Fruit fly (Drosophila melanogaster) whole organism, wandering third instar larva: ENCODE measurements around the gene CG15772.

ENCODE experiments used
- Abd-B ChIP-seq: fragments of >200 bp; optimal IDR thresholded peaks from 2 replicates; lab custom pipeline; 2017; ENCODE audit warnings: missing biosample characterization, missing genetic modification characterization
- CG32264 ChIP-seq: fragments of 200-800 bp; sonication (Bioruptor generic); optimal IDR thresholded peaks from 2 replicates; lab custom pipeline; 2016; ENCODE audit warnings: missing biosample characterization, missing genetic modification characterization
- CG9705 ChIP-seq: fragments of 200-800 bp; sonication (Bioruptor generic); optimal IDR thresholded peaks from 2 replicates; lab custom pipeline; 2018; ENCODE audit warnings: missing biosample characterization, mild to moderate bottlenecking, missing genetic modification characterization
- CrebA ChIP-seq: fragments of 200-800 bp; sonication (Bioruptor generic); optimal IDR thresholded peaks from 2 replicates; lab custom pipeline; 2016; ENCODE audit warnings: missing biosample characterization, mild to moderate bottlenecking, missing genetic modification characterization, borderline replicate concordance
- Dif ChIP-seq: fragments of 200-275, 200-300 bp; sonication (Bioruptor generic); optimal IDR thresholded peaks from 2 replicates; lab custom pipeline; 2018; ENCODE audit warnings: missing biosample characterization, missing genetic modification characterization; ENCODE audit not compliant: partially characterized antibody
- GATAd ChIP-seq: sonication (Bioruptor generic); optimal IDR thresholded peaks from 2 replicates; lab custom pipeline; 2016; ENCODE audit warnings: missing biosample characterization, missing genetic modification characterization
- HLH106 ChIP-seq: fragments of 200-800 bp; optimal IDR thresholded peaks from 3 replicates; lab custom pipeline; 2019; ENCODE audit warnings: missing biosample characterization, mild to moderate bottlenecking, missing genetic modification characterization, moderate library complexity
- Hnf4 ChIP-seq: fragments of 200-800 bp; sonication (Bioruptor generic); optimal IDR thresholded peaks from 2 replicates; lab custom pipeline; 2016; ENCODE audit warnings: missing biosample characterization, mild to moderate bottlenecking, missing genetic modification characterization
- Hr83 ChIP-seq: fragments of 200-300 bp; sonication (Bioruptor generic); optimal IDR thresholded peaks from 2 replicates; lab custom pipeline; 2016; ENCODE audit warnings: missing biosample characterization, mild to moderate bottlenecking, missing genetic modification characterization, moderate library complexity; ENCODE audit not compliant: poor library complexity, severe bottlenecking
- Mio ChIP-seq: sonication (Bioruptor generic); optimal IDR thresholded peaks from 2 replicates; lab custom pipeline; 2016; ENCODE audit warnings: missing biosample characterization, missing genetic modification characterization
- N ChIP-seq: fragments of >200 bp; optimal IDR thresholded peaks from 2 replicates; lab custom pipeline; 2018; ENCODE audit warnings: missing biosample characterization, missing external identifiers, missing genetic modification characterization
- OdsH ChIP-seq: fragments of 200-800 bp; sonication (Bioruptor generic); optimal IDR thresholded peaks from 2 replicates; lab custom pipeline; 2016; ENCODE audit warnings: missing biosample characterization, mild to moderate bottlenecking, missing genetic modification characterization
- Rel ChIP-seq, 2 experiments: fragments of 200-800 bp; sonication (Bioruptor generic) in 1 of 2; optimal IDR thresholded peaks; 2 replicates in 1 of 2; 3 replicates in 1 of 2; lab custom pipeline; 2016 to 2019; ENCODE audit warnings: mild to moderate bottlenecking in 2 of 2, missing biosample characterization in 2 of 2, missing genetic modification characterization in 2 of 2, moderate library complexity in 1 of 2
- Sp1 ChIP-seq: fragments of 200-800 bp; sonication (Bioruptor generic); optimal IDR thresholded peaks from 3 replicates; lab custom pipeline; 2019; ENCODE audit warnings: missing biosample characterization, mild to moderate bottlenecking, missing genetic modification characterization, moderate library complexity
- Vsx2 ChIP-seq: fragments of 200-300, 225-300 bp; sonication (Bioruptor generic); optimal IDR thresholded peaks from 2 replicates; lab custom pipeline; 2018; ENCODE audit warnings: missing biosample characterization, missing genetic modification characterization; ENCODE audit not compliant: partially characterized antibody
- br ChIP-seq: fragments of 200-800 bp; sonication (Bioruptor generic); optimal IDR thresholded peaks from 2 replicates; lab custom pipeline; 2016; ENCODE audit warnings: missing biosample characterization, missing genetic modification characterization
- dl ChIP-seq, 2 experiments: fragments of 175-275, 200-275 bp in 1 of 2; fragments of 200-275 bp in 1 of 2; sonication (Bioruptor generic); optimal IDR thresholded peaks; lab custom pipeline; 2018; ENCODE audit warnings: mild to moderate bottlenecking in 2 of 2, missing biosample characterization in 2 of 2, missing genetic modification characterization in 2 of 2, moderate library complexity in 2 of 2; ENCODE audit not compliant: partially characterized antibody in 2 of 2, insufficient read depth in 1 of 2
- dmrt93B ChIP-seq: fragments of 200-800 bp; sonication (Bioruptor generic); optimal IDR thresholded peaks from 2 replicates; lab custom pipeline; 2018; ENCODE audit warnings: missing biosample characterization, mild to moderate bottlenecking, missing genetic modification characterization
- dsf ChIP-seq: sonication (Bioruptor generic); optimal IDR thresholded peaks from 2 replicates; lab custom pipeline; 2016; ENCODE audit warnings: missing biosample characterization, missing genetic modification characterization, borderline replicate concordance
- ey ChIP-seq: fragments of 200-800 bp; sonication (Bioruptor generic); optimal IDR thresholded peaks from 2 replicates; lab custom pipeline; 2016; ENCODE audit warnings: missing biosample characterization, missing genetic modification characterization
- foxo ChIP-seq, 2 experiments: fragments of 200-800 bp; sonication (Bioruptor generic); optimal IDR thresholded peaks; 2 replicates in 1 of 2; 3 replicates in 1 of 2; lab custom pipeline; 2016 to 2017; ENCODE audit warnings: missing biosample characterization in 2 of 2, missing genetic modification characterization in 2 of 2
- fru ChIP-seq: fragments of 200-800 bp; sonication (Bioruptor generic); optimal IDR thresholded peaks from 3 replicates; lab custom pipeline; 2016; ENCODE audit warnings: missing biosample characterization, mild to moderate bottlenecking, missing genetic modification characterization
- h ChIP-seq: fragments of 200-800 bp; sonication (Bioruptor generic); optimal IDR thresholded peaks from 3 replicates; lab custom pipeline; 2016; ENCODE audit warnings: missing biosample characterization, mild to moderate bottlenecking, missing genetic modification characterization
- jim ChIP-seq: fragments of 175-275, 200-325 bp; sonication (Bioruptor generic); optimal IDR thresholded peaks from 2 replicates; lab custom pipeline; 2016; ENCODE audit warnings: missing biosample characterization, mild to moderate bottlenecking, missing genetic modification characterization
- rgr ChIP-seq: fragments of 200-800 bp; sonication (Bioruptor generic); optimal IDR thresholded peaks from 3 replicates; lab custom pipeline; 2016; ENCODE audit warnings: missing biosample characterization, mild to moderate bottlenecking, missing genetic modification characterization
- sv ChIP-seq: fragments of 200-800 bp; sonication (Bioruptor generic); optimal IDR thresholded peaks from 3 replicates; lab custom pipeline; 2016; ENCODE audit warnings: missing biosample characterization, missing genetic modification characterization
- tai ChIP-seq: sonication (Bioruptor generic); optimal IDR thresholded peaks from 2 replicates; lab custom pipeline; 2016; ENCODE audit warnings: missing biosample characterization, missing genetic modification characterization
- usp ChIP-seq: fragments of >200 bp; optimal IDR thresholded peaks from 2 replicates; lab custom pipeline; 2017; ENCODE audit warnings: missing biosample characterization, missing genetic modification characterization
- woc ChIP-seq: sonication (Bioruptor generic); optimal IDR thresholded peaks from 2 replicates; lab custom pipeline; 2016; ENCODE audit warnings: missing biosample characterization, mild to moderate bottlenecking, missing genetic modification characterization

CG15772 gene

dm6 chrX:5789187-5789586 is 37.1 kb downstream of the CG15772 start, which contains the start of gene CG15767:
Gene CG15767, plus strand, starts transcription at chrX:5789487.
- TF ChIP-seq dsf (GFP tag; lab: Kevin White, UChicago) = no peak
- no peak for TF ChIP-seq sv
- TF ChIP-seq br (GFP tag; lab: Kevin White, UChicago) = no peak
- no peak for TF ChIP-seq Hnf4 (GFP tag; lab: Kevin White, UChicago)
- TF ChIP-seq CG32264 (GFP tag; lab: Kevin White, UChicago) = no peak
- TF ChIP-seq N = no peak
- no peak for TF ChIP-seq GATAd (GFP tag; lab: Kevin White, UChicago)
- TF ChIP-seq Abd-B (GFP tag; lab: Kevin White, UChicago) = no peak
- no peak for TF ChIP-seq Sp1 (GFP tag; lab: Kevin White, UChicago)
- TF ChIP-seq OdsH (GFP tag; lab: Kevin White, UChicago) = no peak
- no peak for TF ChIP-seq jim (GFP tag; lab: Kevin White, UChicago)
- no peak for TF ChIP-seq Mio (GFP tag; lab: Kevin White, UChicago)
- no peak for TF ChIP-seq rgr
- no peak for TF ChIP-seq ey (GFP tag; lab: Kevin White, UChicago)
- TF ChIP-seq dl (GFP tag; optimal IDR thresholded peaks at IDR 0.05; lab: Kevin White, UChicago; ENCODE audit: insufficient read depth in 1 of 2, partially characterized antibody in 2 of 2) = no peak
- TF ChIP-seq h (GFP tag; lab: Kevin White, UChicago) = no peak
- TF ChIP-seq foxo (GFP tag; optimal IDR thresholded peaks at IDR 0.05; lab: Kevin White, UChicago) = no peak

- TF ChIP-seq Rel (GFP tag; optimal IDR thresholded peaks at IDR 0.05; lab: Kevin White, UChicago) (no peak), Rel (tag; optimal IDR thresholded peaks at IDR 0.05; lab: Kevin White, UChicago) (no peak), dl (GFP tag; optimal IDR thresholded peaks at IDR 0.05; lab: Kevin White, UChicago; ENCODE audit: insufficient read depth in 1 of 2, partially characterized antibody in 2 of 2) (no peak), CG9705 (GFP tag; lab: Kevin White, UChicago) (no peak), Dif (no peak), rgr (no peak), dmrt93B (GFP tag; lab: Kevin White, UChicago) (no peak), tai (GFP tag; lab: Kevin White, UChicago) (no peak), Hr83 (GFP tag; lab: Kevin White, UChicago) (no peak), woc (GFP tag; lab: Kevin White, UChicago) (no peak), Mio (GFP tag; lab: Kevin White, UChicago) (no peak), Vsx2 (no peak), ey (GFP tag; lab: Kevin White, UChicago) (no peak), Abd-B (GFP tag; lab: Kevin White, UChicago) (no peak), CrebA (GFP tag; lab: Kevin White, UChicago) (no peak), OdsH (GFP tag; lab: Kevin White, UChicago) (no peak), fru (GFP tag; lab: Kevin White, UChicago) (no peak)
Measured at dm6 chrX:5791840-5792239, 39.8 kb downstream of the CG15772 start, which contains the start of gene CG12239. Gene CG12239, plus strand, starts transcription at chrX:5792140.

- TF ChIP-seq usp (GFP tag; lab: Kevin White, UChicago) (no peak), foxo (GFP tag; optimal IDR thresholded peaks at IDR 0.05; lab: Kevin White, UChicago) (peak in 1 of 2 experiments; percentile 5), HLH106 (tag; lab: Kevin White, UChicago) (peak; percentile 21), h (GFP tag; lab: Kevin White, UChicago) (peak; percentile 11), Dif (no peak), woc (GFP tag; lab: Kevin White, UChicago) (no peak), jim (GFP tag; lab: Kevin White, UChicago) (no peak), ey (GFP tag; lab: Kevin White, UChicago) (peak; percentile 0)
Measured at dm6 chrX:5800634-5801033, 48.6 kb downstream of the CG15772 start.
